Worm (Caenorhabditis elegans) whole organism, L1 larva: ENCODE measurements around the gene F29B9.5.

ENCODE experiments used
- aly-2 ChIP-seq: fragments of 150-350 bp; optimal IDR thresholded peaks from 2 replicates; lab custom pipeline; 2014; ENCODE audit warnings: missing biosample characterization, missing genetic modification characterization
- ama-1 ChIP-seq: fragments of 150-350 bp; optimal IDR thresholded peaks from 2 replicates; lab custom pipeline; 2014
- mab-9 ChIP-seq: fragments of 200-800 bp; sonication (Bioruptor generic); IDR thresholded peaks from 2 replicates; pipeline ENCODE4 v1.3.6; 2022; ENCODE audit warnings: missing genetic modification reagents, missing genetic modification characterization, missing compliant biosample characterization
- pqm-1 ChIP-seq: sonication (generic microtip); optimal IDR thresholded peaks from 3 replicates; lab custom pipeline; 2017; ENCODE audit warnings: missing biosample characterization, missing genetic modification characterization
- tbx-2 ChIP-seq: sonication (generic microtip); optimal IDR thresholded peaks from 2 replicates; lab custom pipeline; 2016; ENCODE audit warnings: missing genetic modification characterization, missing compliant biosample characterization
- ztf-11 ChIP-seq, 2 experiments: sonication (generic microtip); optimal IDR thresholded peaks; 2 replicates each; lab custom pipeline; 2016 to 2017; ENCODE audit warnings: missing genetic modification characterization in 2 of 2, missing biosample characterization in 1 of 2, missing compliant biosample characterization in 1 of 2

DNA sequence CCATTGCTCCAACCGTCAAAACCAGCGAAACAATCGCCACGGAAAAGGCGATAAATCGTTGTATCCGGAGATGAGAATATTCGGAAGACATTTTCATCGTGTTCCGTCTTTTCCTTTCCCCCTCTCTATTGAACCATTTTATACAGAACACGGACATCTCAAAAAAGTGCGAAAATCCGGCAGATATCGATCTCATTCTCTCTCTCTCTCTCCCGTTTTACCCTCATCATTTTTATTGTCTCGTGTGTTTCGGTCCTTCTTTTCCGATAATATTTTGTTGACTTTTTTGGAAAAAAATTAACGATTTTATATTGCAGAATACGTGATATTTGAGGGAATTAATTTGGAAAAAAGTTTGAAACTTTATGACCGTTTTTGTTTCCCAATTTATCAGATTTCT, 42.6 kb upstream of the F29B9.5 start, which contains the start of gene col-110:
- TF ChIP-seq ztf-11 (tag; optimal IDR thresholded peaks at IDR 0.05; lab: Kevin White, UChicago) (no peak), aly-2 (tag; lab: Kevin White, UChicago) (no peak), tbx-2 (tag; lab: Kevin White, UChicago) (no peak), pqm-1 (tag; lab: Kevin White, UChicago) (no peak), ama-1 (lab: Kevin White, UChicago) (no peak), mab-9 (GFP tag; lab: Robert Waterston, UW) (no peak)
